Worm (Caenorhabditis elegans) whole organism, late embryonic: Measurements from ENCODE around the gene R05D3.9.

Experiments used
- C08G9.2 ChIP-seq: sonication (generic microtip); optimal IDR thresholded peaks from 2 replicates; lab custom pipeline; 2016; ENCODE audit warnings: mild to moderate bottlenecking, missing genetic modification characterization, moderate library complexity, missing compliant biosample characterization
- C38D4.7 ChIP-seq: fragments of 200-800 bp; sonication (Bioruptor generic); optimal IDR thresholded peaks from 2 replicates; lab custom pipeline; 2018; ENCODE audit warnings: mild to moderate bottlenecking, missing genetic modification characterization, moderate library complexity, missing compliant biosample characterization
- K09A11.1 ChIP-seq: sonication (generic microtip); optimal IDR thresholded peaks from 2 replicates; lab custom pipeline; 2017; ENCODE audit warnings: antibody characterized with exemption, mild to moderate bottlenecking, missing genetic modification characterization, missing compliant biosample characterization; ENCODE audit not compliant: insufficient read depth
- T23F11.4 ChIP-seq: fragments of 200-800 bp; sonication (Bioruptor generic); optimal IDR thresholded peaks from 2 replicates; lab custom pipeline; 2018; ENCODE audit warnings: mild to moderate bottlenecking, missing genetic modification characterization, missing compliant biosample characterization
- Y22D7AL.16 ChIP-seq: sonication (generic microtip); optimal IDR thresholded peaks from 2 replicates; lab custom pipeline; 2016; ENCODE audit warnings: missing genetic modification characterization, missing compliant biosample characterization
- ahr-1 ChIP-seq: sonication (generic microtip); optimal IDR thresholded peaks from 2 replicates; lab custom pipeline; 2016; ENCODE audit warnings: missing genetic modification characterization, missing compliant biosample characterization
- ceh-14 ChIP-seq: sonication (generic microtip); optimal IDR thresholded peaks from 2 replicates; lab custom pipeline; 2016; ENCODE audit warnings: missing genotype, missing genetic modification characterization, missing compliant biosample characterization
- ceh-19 ChIP-seq: fragments of 200-800 bp; sonication (Bioruptor generic); optimal IDR thresholded peaks from 2 replicates; lab custom pipeline; 2018; ENCODE audit warnings: mild to moderate bottlenecking, missing genetic modification characterization, missing compliant biosample characterization
- ceh-2 ChIP-seq: sonication (generic microtip); optimal IDR thresholded peaks from 2 replicates; lab custom pipeline; 2016; ENCODE audit warnings: missing genotype, missing genetic modification characterization, missing compliant biosample characterization
- ceh-30 ChIP-seq: fragments of 150-350 bp; optimal IDR thresholded peaks from 2 replicates; lab custom pipeline; 2014; ENCODE audit warnings: missing biosample characterization, missing genetic modification characterization
- ceh-31 ChIP-seq: sonication (generic microtip); optimal IDR thresholded peaks from 2 replicates; lab custom pipeline; 2016; ENCODE audit warnings: missing genetic modification characterization, missing compliant biosample characterization
- ceh-45 ChIP-seq: fragments of 200-800 bp; sonication (Bioruptor generic); IDR thresholded peaks from 2 replicates; pipeline ENCODE4 v1.3.6; 2022; ENCODE audit warnings: missing genetic modification reagents, missing genetic modification characterization, missing compliant biosample characterization
- ceh-48 ChIP-seq: sonication (generic microtip); optimal IDR thresholded peaks from 2 replicates; lab custom pipeline; 2016; ENCODE audit warnings: missing genetic modification characterization, inconsistent platforms, missing compliant biosample characterization
- ceh-9 ChIP-seq: sonication (generic microtip); optimal IDR thresholded peaks from 2 replicates; lab custom pipeline; 2016; ENCODE audit warnings: mild to moderate bottlenecking, missing genetic modification characterization, inconsistent platforms, missing compliant biosample characterization
- dve-1 ChIP-seq: sonication (generic microtip); optimal IDR thresholded peaks from 2 replicates; lab custom pipeline; 2017; ENCODE audit warnings: antibody characterized with exemption, mild to moderate bottlenecking, missing genetic modification characterization, missing compliant biosample characterization
- elt-2 ChIP-seq: sonication (generic microtip); optimal IDR thresholded peaks from 2 replicates; lab custom pipeline; 2016; ENCODE audit warnings: missing genetic modification reagents, missing genetic modification characterization, missing compliant biosample characterization
- ets-4 ChIP-seq: sonication (generic microtip); optimal IDR thresholded peaks from 2 replicates; lab custom pipeline; 2016; ENCODE audit warnings: missing genetic modification characterization, missing compliant biosample characterization
- fax-1 ChIP-seq: sonication (generic microtip); optimal IDR thresholded peaks from 2 replicates; lab custom pipeline; 2016; ENCODE audit warnings: missing genotype, missing genetic modification characterization, missing compliant biosample characterization
- fkh-10 ChIP-seq: fragments of 150-350 bp; optimal IDR thresholded peaks from 2 replicates; lab custom pipeline; 2014; ENCODE audit warnings: missing biosample characterization, missing genetic modification reagents, missing genetic modification characterization
- fkh-6 ChIP-seq: sonication (generic microtip); optimal IDR thresholded peaks from 2 replicates; lab custom pipeline; 2016; ENCODE audit warnings: missing genetic modification characterization, missing compliant biosample characterization
- gmeb-2 ChIP-seq: sonication (generic microtip); optimal IDR thresholded peaks from 2 replicates; lab custom pipeline; 2016; ENCODE audit warnings: missing genetic modification characterization, inconsistent platforms, missing compliant biosample characterization
- hlh-13 ChIP-seq: fragments of 200-800 bp; sonication (Bioruptor generic); optimal IDR thresholded peaks from 2 replicates; lab custom pipeline; 2018; ENCODE audit warnings: mild to moderate bottlenecking, missing genetic modification characterization, missing compliant biosample characterization
- hlh-15 ChIP-seq: sonication (generic microtip); optimal IDR thresholded peaks from 2 replicates; lab custom pipeline; 2016; ENCODE audit warnings: missing genetic modification characterization, missing compliant biosample characterization
- madf-2 ChIP-seq: sonication (generic microtip); optimal IDR thresholded peaks from 2 replicates; lab custom pipeline; 2017; ENCODE audit warnings: missing genetic modification characterization, missing compliant biosample characterization
- nfya-1 ChIP-seq: sonication (generic microtip); optimal IDR thresholded peaks from 2 replicates; lab custom pipeline; 2017; ENCODE audit warnings: missing genetic modification characterization, mild to moderate bottlenecking, missing compliant biosample characterization, antibody characterized with exemption, moderate library complexity
- nhr-232 ChIP-seq: sonication (generic microtip); optimal IDR thresholded peaks from 2 replicates; lab custom pipeline; 2016; ENCODE audit warnings: missing genetic modification characterization, missing compliant biosample characterization
- npax-4 ChIP-seq: sonication (generic microtip); optimal IDR thresholded peaks from 2 replicates; lab custom pipeline; 2016; ENCODE audit warnings: missing genetic modification characterization, missing compliant biosample characterization
- odd-2 ChIP-seq: sonication (generic microtip); optimal IDR thresholded peaks from 2 replicates; lab custom pipeline; 2017; ENCODE audit warnings: antibody characterized with exemption, mild to moderate bottlenecking, missing genetic modification characterization, missing compliant biosample characterization
- pat-9 ChIP-seq: fragments of 200-800 bp; sonication (Bioruptor generic); optimal IDR thresholded peaks from 2 replicates; lab custom pipeline; 2018; ENCODE audit warnings: mild to moderate bottlenecking, missing genetic modification characterization, moderate library complexity, missing compliant biosample characterization
- pha-2 ChIP-seq: sonication (generic microtip); optimal IDR thresholded peaks from 2 replicates; lab custom pipeline; 2017; ENCODE audit warnings: mild to moderate bottlenecking, missing genetic modification characterization, missing compliant biosample characterization
- pha-4 ChIP-seq: fragments of 150-350 bp; optimal IDR thresholded peaks from 2 replicates; lab custom pipeline; 2018; ENCODE audit warnings: missing biosample characterization, missing genetic modification reagents, missing genetic modification characterization
- pros-1 ChIP-seq: fragments of 150-350 bp; optimal IDR thresholded peaks from 2 replicates; lab custom pipeline; 2014; ENCODE audit warnings: missing biosample characterization, missing genetic modification reagents, missing genetic modification characterization
- ref-2 ChIP-seq: sonication (generic microtip); optimal IDR thresholded peaks from 2 replicates; lab custom pipeline; 2016; ENCODE audit warnings: missing genetic modification characterization, missing compliant biosample characterization
- sdc-2 ChIP-seq: sonication (generic microtip); optimal IDR thresholded peaks from 2 replicates; lab custom pipeline; 2016; ENCODE audit warnings: missing genotype, missing genetic modification characterization, missing compliant biosample characterization
- tbx-2 ChIP-seq: sonication (generic microtip); optimal IDR thresholded peaks from 2 replicates; lab custom pipeline; 2016; ENCODE audit warnings: missing genetic modification characterization, missing compliant biosample characterization
- tbx-7 ChIP-seq: sonication (generic microtip); optimal IDR thresholded peaks from 2 replicates; lab custom pipeline; 2016; ENCODE audit warnings: missing genotype, missing genetic modification characterization, missing compliant biosample characterization
- unc-3 ChIP-seq, 2 experiments: fragments of 200-800 bp in 1 of 2; sonication (Bioruptor generic) in 1 of 2; sonication (generic microtip) in 1 of 2; conservative IDR thresholded peaks in 1 of 2; optimal IDR thresholded peaks in 1 of 2; 2 replicates each; pipeline versions ENCODE4 v1.3.6 to Lab custom; 2016 to 2022; ENCODE audit warnings: missing compliant biosample characterization in 2 of 2, missing genetic modification characterization in 2 of 2, missing genetic modification reagents in 1 of 2
- zip-5 ChIP-seq: sonication (generic microtip); optimal IDR thresholded peaks from 2 replicates; lab custom pipeline; 2016; ENCODE audit warnings: missing genetic modification characterization, missing compliant biosample characterization
- ztf-16 ChIP-seq: sonication (generic microtip); optimal IDR thresholded peaks from 2 replicates; lab custom pipeline; 2017; ENCODE audit warnings: missing genetic modification characterization, missing compliant biosample characterization

The R05D3.9 gene

ce11 chrIII:8319100-8319499 lies 49.4 kb downstream of the R05D3.9 start, which contains the start of gene F10E9.11 (continued):
- TF ChIP-seq gmeb-2 (tag; lab: Kevin White, UChicago) (peak; percentile 1), fkh-6 (peak; percentile 56), K09A11.1 (tag; lab: Kevin White, UChicago) (no peak), ceh-45 (GFP tag; lab: Robert Waterston, UW) (no peak), npax-4 (no peak), nhr-232 (no peak), pat-9 (no peak), ceh-19 (no peak), ceh-31 (tag; lab: Kevin White, UChicago) (peak; percentile 99), odd-2 (tag; lab: Kevin White, UChicago) (no peak), ceh-48 (tag; lab: Kevin White, UChicago) (no peak), elt-2 (tag; lab: Kevin White, UChicago) (peak; percentile 47), pha-2 (tag; lab: Kevin White, UChicago) (peak; percentile 37), Y22D7AL.16 (tag; lab: Kevin White, UChicago) (no peak), ets-4 (tag; lab: Kevin White, UChicago) (peak; percentile 94), fkh-10 (GFP tag; lab: Kevin White, UChicago) (no peak), nfya-1 (tag; lab: Kevin White, UChicago) (peak; percentile 62), ceh-14 (tag; lab: Kevin White, UChicago) (peak; percentile 81), C08G9.2 (tag; lab: Kevin White, UChicago) (peak; percentile 96), ceh-2 (tag; lab: Kevin White, UChicago) (peak; percentile 97), sdc-2 (tag; lab: Kevin White, UChicago) (peak; percentile 53), pros-1 (tag; lab: Kevin White, UChicago) (no peak), hlh-13 (no peak), ceh-9 (tag; lab: Kevin White, UChicago) (no peak), tbx-7 (tag; lab: Kevin White, UChicago) (peak; percentile 93), dve-1 (no peak), ztf-16 (tag; lab: Kevin White, UChicago) (peak; percentile 39), unc-3 (GFP tag; conservative IDR thresholded peaks at IDR 0.05; lab: Robert Waterston, UW) (peak; percentile 41; the same call in 1 of the 2 replicates), unc-3 (tag; optimal IDR thresholded peaks at IDR 0.05; lab: Kevin White, UChicago) (peak; percentile 33), T23F11.4 (GFP tag; lab: Kevin White, UChicago) (no peak), tbx-2 (peak; percentile 93), pha-4 (tag; lab: Kevin White, UChicago) (no peak), ahr-1 (tag; lab: Kevin White, UChicago) (peak; percentile 53), ref-2 (tag; lab: Kevin White, UChicago) (peak; percentile 100), ceh-30 (tag; lab: Kevin White, UChicago) (no peak), madf-2 (tag; lab: Kevin White, UChicago) (no peak)

- no peak for TF ChIP-seq pat-9
- TF ChIP-seq hlh-15 (tag; lab: Kevin White, UChicago) = no peak
- TF ChIP-seq zip-5 (tag; lab: Kevin White, UChicago) = no peak
- TF ChIP-seq C38D4.7 = no peak
- no peak for TF ChIP-seq fax-1
These were observed 50.0 kb downstream of the R05D3.9 start, which contains the start of gene sas-4 for ce11 chrIII:8318488-8318887. sas-4 (minus strand) TSS chrIII:8318588.
